Worm (Caenorhabditis elegans): Measurements from ENCODE around the gene col-73.

The col-73 gene

ce11 chrII:4879629-4880028 is 6.7 kb upstream of the col-73 start, which contains the start of gene gst-6:
Gene gst-6, plus strand, starts transcription at chrII:4879891.
- no peak for TF ChIP-seq nhr-11 (tag; optimal IDR thresholded peaks at IDR 0.05)
- peak; percentile 30 for TF ChIP-seq elt-2 (tag; optimal IDR thresholded peaks at IDR 0.05)
- no peak for TF ChIP-seq elt-4 (tag; optimal IDR thresholded peaks at IDR 0.05)
- no peak for TF ChIP-seq npax-4 (tag; optimal IDR thresholded peaks at IDR 0.05)

DNA sequence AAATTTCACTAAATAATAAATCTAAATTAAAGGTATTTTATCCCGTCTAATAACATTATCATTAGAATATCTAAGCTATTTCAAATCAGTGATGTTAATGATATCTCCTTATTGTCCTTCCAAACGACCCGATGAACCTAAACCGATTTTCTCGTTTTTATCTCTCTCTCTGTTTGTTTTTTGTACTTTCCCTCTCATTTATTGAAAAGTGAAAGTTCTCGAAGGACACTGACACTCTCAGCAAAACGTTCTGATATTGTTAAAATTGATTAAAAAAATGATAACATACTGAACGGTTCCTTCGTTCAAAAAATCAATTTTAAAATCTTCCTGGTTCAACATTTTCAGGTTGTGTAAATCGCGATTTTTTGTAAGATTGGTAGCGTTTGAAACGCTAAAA is 3.2 kb upstream of the col-73 start, which contains the start of gene F11G11.13:
F11G11.13 (minus strand) TSS at position 89 of the 400 bp plus-strand sequence.
- TF ChIP-seq K02D7.2 (tag; optimal IDR thresholded peaks at IDR 0.05): no peak
- no peak for TF ChIP-seq ceh-19 (GFP tag; optimal IDR thresholded peaks at IDR 0.05)
- no peak for TF ChIP-seq hlh-30 (tag; optimal IDR thresholded peaks at IDR 0.05; ENCODE audit: insufficient read depth)
- no peak for TF ChIP-seq ama-1 (optimal IDR thresholded peaks at IDR 0.05)
- no peak for TF ChIP-seq elt-2 (tag; optimal IDR thresholded peaks at IDR 0.05)
- no peak for TF ChIP-seq odd-2 (tag; optimal IDR thresholded peaks at IDR 0.05)
- TF ChIP-seq nfya-1 (tag; optimal IDR thresholded peaks at IDR 0.05): no peak
- no peak for TF ChIP-seq ets-4 (tag; optimal IDR thresholded peaks at IDR 0.05)
- TF ChIP-seq hlh-15 (tag; optimal IDR thresholded peaks at IDR 0.05): no peak
- TF ChIP-seq elt-4 (tag; optimal IDR thresholded peaks at IDR 0.05): no peak
- no peak for TF ChIP-seq lin-11 (tag; optimal IDR thresholded peaks at IDR 0.05)
- TF ChIP-seq hlh-8 (tag; optimal IDR thresholded peaks at IDR 0.05): no peak
- no peak for TF ChIP-seq unc-42 (tag; optimal IDR thresholded peaks at IDR 0.05)
- TF ChIP-seq pros-1 (tag; optimal IDR thresholded peaks at IDR 0.05): no peak

DNA sequence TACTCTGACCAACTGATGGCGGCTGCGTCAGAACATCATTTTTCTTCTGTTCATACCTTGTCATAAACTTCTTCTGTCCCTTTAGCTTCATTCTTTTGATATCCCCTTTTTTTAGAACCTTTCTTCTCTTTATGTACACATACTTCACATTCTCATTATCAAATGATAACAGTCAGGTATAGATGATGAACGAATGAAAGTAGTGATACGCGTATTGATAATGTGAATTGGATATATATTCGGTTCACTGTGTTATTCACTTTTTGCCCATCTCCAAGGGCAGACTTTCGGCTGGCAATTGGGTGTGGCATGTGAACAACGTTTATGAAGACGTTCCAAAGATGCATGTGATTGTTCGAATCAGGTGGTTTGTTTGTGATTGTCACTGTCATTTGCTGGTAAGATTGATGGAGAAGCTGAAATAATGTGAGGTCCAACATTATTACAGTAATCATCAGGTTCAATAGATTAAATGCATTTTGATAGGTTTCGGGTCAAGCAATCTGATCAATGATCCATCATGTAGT is 1.5 kb upstream of the col-73 start, which contains the start of gene F11G11.15:
F11G11.15 (plus strand) TSS at position 511 of the 527 bp plus-strand sequence.
- TF ChIP-seq Y22D7AL.16 (tag; optimal IDR thresholded peaks at IDR 0.05) (no peak), odd-2 (tag; optimal IDR thresholded peaks at IDR 0.05) (no peak), ceh-2 (tag; optimal IDR thresholded peaks at IDR 0.05) (no peak), pag-3 (tag; optimal IDR thresholded peaks at IDR 0.05; ENCODE audit: borderline replicate concordance) (no peak), tbx-7 (tag; optimal IDR thresholded peaks at IDR 0.05) (no peak), ceh-19 (GFP tag; optimal IDR thresholded peaks at IDR 0.05) (no peak), F13H6.1 (tag; optimal IDR thresholded peaks at IDR 0.05) (no peak), unc-55 (GFP tag; optimal IDR thresholded peaks at IDR 0.05) (no peak), hlh-8 (tag; optimal IDR thresholded peaks at IDR 0.05) (no peak), hlh-15 (tag; optimal IDR thresholded peaks at IDR 0.05) (no peak), dve-1 (tag; optimal IDR thresholded peaks at IDR 0.05) (no peak)

DNA sequence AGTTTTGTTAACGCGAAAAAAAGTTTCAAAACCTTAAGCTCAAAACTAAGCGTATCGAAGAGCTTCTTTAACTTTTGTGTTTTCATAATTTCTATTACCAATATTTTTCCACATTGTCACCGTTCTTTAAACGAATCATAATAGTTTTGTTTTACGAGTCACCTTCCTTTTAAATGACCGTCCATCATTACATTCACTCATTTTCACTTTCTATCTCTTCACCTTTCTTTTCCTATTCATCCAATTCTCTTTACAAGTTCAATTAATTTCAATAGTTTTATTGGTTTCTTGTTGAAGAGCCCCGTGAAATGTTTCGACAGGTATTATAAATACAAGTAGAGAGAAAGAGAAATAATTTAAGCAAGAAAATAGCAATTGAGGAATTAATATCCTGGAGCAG is 1.1 kb downstream of the col-73 start:
- TF ChIP-seq nfya-1 (tag; optimal IDR thresholded peaks at IDR 0.05) (no peak), ceh-34 (tag; optimal IDR thresholded peaks at IDR 0.05) (no peak), ahr-1 (tag; optimal IDR thresholded peaks at IDR 0.05) (no peak), ttx-3 (tag; optimal IDR thresholded peaks at IDR 0.05) (no peak), ztf-16 (tag; optimal IDR thresholded peaks at IDR 0.05) (no peak), pat-9 (tag; optimal IDR thresholded peaks at IDR 0.05) (no peak), fkh-10 (GFP tag; optimal IDR thresholded peaks at IDR 0.05) (no peak), ceh-18 (tag; optimal IDR thresholded peaks at IDR 0.05) (no peak), unc-42 (tag; optimal IDR thresholded peaks at IDR 0.05) (no peak), unc-3 (GFP tag; conservative IDR thresholded peaks at IDR 0.05) (no peak), unc-3 (tag; optimal IDR thresholded peaks at IDR 0.05) (no peak), ets-4 (tag; optimal IDR thresholded peaks at IDR 0.05) (no peak), C38D4.7 (GFP tag; optimal IDR thresholded peaks at IDR 0.05) (no peak), ceh-45 (GFP tag; IDR thresholded peaks at IDR 0.05) (no peak), Y22D7AL.16 (tag; optimal IDR thresholded peaks at IDR 0.05) (no peak)

- no peak for TF ChIP-seq ceh-19 (GFP tag; optimal IDR thresholded peaks at IDR 0.05)
- TF ChIP-seq ztf-16 (tag; optimal IDR thresholded peaks at IDR 0.05): no peak
- TF ChIP-seq pqm-1 (tag; optimal IDR thresholded peaks at IDR 0.05): no peak
- TF ChIP-seq ceh-48 (tag; optimal IDR thresholded peaks at IDR 0.05): no peak
Measured at ce11 chrII:4870691-4871090, 2.2 kb downstream of the col-73 start, which contains the start of gene col-20. Gene col-20, minus strand, starts transcription at chrII:4870791.

Measured in whole organism, late embryonic.